Worm (Caenorhabditis elegans) whole organism, mixed stage, embryonic: ENCODE measurements around the gene Y108F1.5.
A peak's percentile ranks its signal among the peaks of the same experiment; 100 is the strongest.
"Not testable (repeated sequence)": the region's sequence is repeated elsewhere in the genome, so short reads cannot be mapped to it uniquely, and the experiment has no call there.

ENCODE experiments used
- bed-3 ChIP-seq: fragments of 200-800 bp; sonication (Bioruptor generic); optimal IDR thresholded peaks from 3 replicates; lab custom pipeline; 2018; ENCODE audit warnings: mild to moderate bottlenecking, missing genetic modification characterization, moderate library complexity, missing compliant biosample characterization
- ceh-39 ChIP-seq: fragments of 150-350 bp; optimal IDR thresholded peaks from 2 replicates; lab custom pipeline; 2014; ENCODE audit warnings: missing biosample characterization, missing genetic modification characterization
- ceh-43 ChIP-seq: fragments of 200-800 bp; sonication (Bioruptor generic); optimal IDR thresholded peaks from 2 replicates; lab custom pipeline; 2018; ENCODE audit warnings: mild to moderate bottlenecking, missing genetic modification characterization, moderate library complexity, missing compliant biosample characterization
- ceh-83 ChIP-seq: fragments of 200-800 bp; sonication (Bioruptor generic); optimal IDR thresholded peaks from 2 replicates; lab custom pipeline; 2018; ENCODE audit warnings: mild to moderate bottlenecking, missing genetic modification characterization, missing compliant biosample characterization
- ces-1 ChIP-seq: fragments of 150-350 bp; optimal IDR thresholded peaks from 2 replicates; lab custom pipeline; 2014; ENCODE audit warnings: missing biosample characterization, missing genetic modification reagents, missing genetic modification characterization
- drap-1 ChIP-seq: fragments of 200-800 bp; sonication (Bioruptor generic); optimal IDR thresholded peaks from 3 replicates; lab custom pipeline; 2018; ENCODE audit warnings: mild to moderate bottlenecking, missing genetic modification characterization, missing compliant biosample characterization
- elt-1 ChIP-seq: sonication (generic microtip); optimal IDR thresholded peaks from 2 replicates; lab custom pipeline; 2017; ENCODE audit warnings: missing genetic modification characterization, mild to moderate bottlenecking, missing compliant biosample characterization, antibody characterized with exemption, moderate library complexity, borderline replicate concordance; ENCODE audit not compliant: insufficient read depth
- ham-2 ChIP-seq: fragments of 200-800 bp; sonication (Bioruptor generic); optimal IDR thresholded peaks from 2 replicates; lab custom pipeline; 2018; ENCODE audit warnings: mild to moderate bottlenecking, missing genetic modification characterization, missing compliant biosample characterization
- hlh-1 ChIP-seq: fragments of 150-350 bp; optimal IDR thresholded peaks from 2 replicates; lab custom pipeline; 2014; ENCODE audit warnings: missing biosample characterization, missing genetic modification reagents, missing genetic modification characterization
- mab-5 ChIP-seq: fragments of 150-350 bp; optimal IDR thresholded peaks from 2 replicates; lab custom pipeline; 2014; ENCODE audit warnings: missing biosample characterization, missing genetic modification characterization
- mls-2 ChIP-seq: sonication (generic microtip); optimal IDR thresholded peaks from 2 replicates; lab custom pipeline; 2016; ENCODE audit warnings: mild to moderate bottlenecking, missing genetic modification characterization, moderate library complexity, missing compliant biosample characterization
- pha-4 ChIP-seq: fragments of 150-350 bp; optimal IDR thresholded peaks from 2 replicates; lab custom pipeline; 2018; ENCODE audit warnings: missing biosample characterization, missing genetic modification reagents, missing genetic modification characterization
- sem-2 ChIP-seq: fragments of 200-800 bp; sonication (Bioruptor generic); optimal IDR thresholded peaks from 2 replicates; lab custom pipeline; 2018; ENCODE audit warnings: mild to moderate bottlenecking, missing genetic modification characterization, missing compliant biosample characterization
- tbx-8 ChIP-seq: fragments of 200-800 bp; sonication (Bioruptor generic); optimal IDR thresholded peaks from 2 replicates; lab custom pipeline; 2018; ENCODE audit warnings: mild to moderate bottlenecking, missing genetic modification characterization, moderate library complexity, missing compliant biosample characterization
- unc-39 ChIP-seq: fragments of 150-350 bp; optimal IDR thresholded peaks from 2 replicates; lab custom pipeline; 2014; ENCODE audit warnings: missing biosample characterization, missing genetic modification characterization
- unc-62 ChIP-seq: fragments of 150-350 bp; optimal IDR thresholded peaks from 2 replicates; lab custom pipeline; 2014; ENCODE audit warnings: missing biosample characterization, missing genetic modification reagents, missing genetic modification characterization

The Y108F1.5 gene

DNA sequence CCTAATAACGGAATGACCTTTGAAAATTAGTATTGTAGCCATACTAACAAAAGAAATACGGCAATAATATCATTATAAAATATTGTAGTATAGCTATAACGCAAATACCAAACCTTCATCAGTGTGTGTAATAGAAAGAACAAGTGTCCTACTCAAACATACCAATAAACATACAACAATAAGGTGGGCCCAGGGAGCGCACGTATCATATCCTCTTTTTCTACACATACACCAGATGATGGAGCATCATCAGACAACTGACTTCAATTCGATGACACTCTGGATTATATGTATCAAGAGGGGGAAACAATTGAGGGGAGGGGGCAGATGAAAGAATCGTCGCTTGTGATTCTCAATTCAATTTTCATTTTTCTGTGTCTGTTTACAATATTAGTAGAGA is 26.4 kb upstream of the Y108F1.5 start:
- TF ChIP-seq mls-2 (no peak), hlh-1 (peak; percentile 78), unc-62 (GFP tag; lab: Kevin White, UChicago) (no peak), ham-2 (no peak)

DNA sequence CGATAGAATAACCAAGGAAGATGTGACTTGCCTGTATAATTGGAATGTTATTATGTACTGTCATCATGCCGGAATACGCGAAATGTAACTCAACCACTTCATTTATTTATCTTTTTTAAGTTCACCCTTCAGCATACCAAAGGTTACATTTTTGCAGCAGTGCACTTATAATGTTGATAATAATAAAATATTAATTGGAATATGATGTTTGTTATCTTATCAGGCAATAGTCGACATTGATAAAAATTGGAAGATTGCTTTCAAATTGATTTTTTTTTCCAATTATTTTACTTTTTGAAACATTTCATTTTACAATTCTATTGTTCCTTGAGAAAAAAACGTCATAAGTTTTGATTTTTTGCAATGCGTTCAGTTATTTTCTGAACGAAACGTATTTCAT is 25.3 kb upstream of the Y108F1.5 start:
- TF ChIP-seq sem-2, result no peak

DNA sequence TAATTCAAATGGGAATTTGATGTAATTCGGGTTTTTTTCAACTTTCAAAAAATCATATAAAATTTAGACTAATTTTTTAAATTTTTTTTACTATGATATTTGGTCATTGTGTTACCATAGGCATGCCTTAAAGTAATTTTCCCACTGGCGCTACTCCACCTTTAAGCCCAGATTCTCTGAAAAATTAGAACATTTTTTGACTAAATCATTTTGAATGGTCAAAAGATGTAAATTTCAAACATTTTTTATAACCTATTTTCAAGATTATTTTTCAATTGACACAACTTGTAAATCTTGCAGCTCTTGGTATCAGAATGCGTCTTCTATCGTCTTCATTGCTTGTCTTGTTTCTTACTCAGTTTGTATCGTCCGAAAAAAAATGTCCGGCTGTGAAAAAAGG is 23.1 kb upstream of the Y108F1.5 start, which contains the start of gene R57.2:
Gene R57.2, plus strand, starts transcription at position 301 of the 400 bp plus-strand sequence.
- TF ChIP-seq bed-3 (GFP tag; lab: Kevin White, UChicago) (no peak), mls-2 (no peak)

DNA sequence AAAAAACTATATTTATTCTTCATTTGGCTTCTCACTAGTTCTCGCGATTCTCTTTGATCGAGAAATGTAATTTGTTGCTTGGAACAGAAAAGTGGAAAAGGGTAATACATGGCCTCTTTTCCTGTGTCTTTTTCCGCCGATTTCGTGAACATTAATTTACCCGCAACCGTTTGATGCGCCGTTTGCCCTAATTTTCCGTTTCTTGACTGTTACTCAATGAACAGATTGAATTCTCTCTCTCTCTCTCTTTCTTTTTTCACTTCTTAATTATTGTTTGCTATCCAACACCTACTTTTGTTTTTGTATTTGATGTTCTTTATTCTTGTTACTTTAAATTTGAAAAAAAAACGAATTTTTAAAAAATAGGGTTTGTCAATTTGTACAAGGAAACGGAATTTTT is 21.9 kb upstream of the Y108F1.5 start:
- TF ChIP-seq unc-39 (no peak), pha-4 (tag; lab: Kevin White, UChicago) (no peak), drap-1 (GFP tag; lab: Kevin White, UChicago) (no peak)

DNA sequence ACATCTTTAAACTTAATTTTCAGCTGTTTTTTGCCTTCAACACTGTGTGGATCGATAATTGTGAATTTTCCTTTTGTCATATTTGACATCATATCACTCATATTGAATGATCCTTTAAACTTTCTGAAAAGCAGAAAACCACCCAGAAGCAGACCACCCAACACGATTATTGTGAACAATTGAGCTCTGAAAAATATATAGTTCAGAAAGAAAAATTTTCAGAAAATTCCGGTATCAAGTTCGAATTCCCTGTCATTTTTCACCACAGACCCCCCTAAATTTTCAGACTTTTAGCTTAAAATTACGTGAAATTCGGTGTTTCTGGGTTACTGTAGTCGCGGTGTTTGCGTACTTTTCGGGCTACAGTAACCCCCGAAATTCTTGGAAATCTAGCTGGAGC is 12.3 kb upstream of the Y108F1.5 start, which contains the start of gene Y47C4A.1:
Gene Y47C4A.1, minus strand, starts transcription at position 101 of the 400 bp plus-strand sequence.
- TF ChIP-seq ceh-43 (GFP tag; lab: Kevin White, UChicago); ceh-39 (tag; lab: Kevin White, UChicago); mls-2: not testable (repeated sequence)

DNA sequence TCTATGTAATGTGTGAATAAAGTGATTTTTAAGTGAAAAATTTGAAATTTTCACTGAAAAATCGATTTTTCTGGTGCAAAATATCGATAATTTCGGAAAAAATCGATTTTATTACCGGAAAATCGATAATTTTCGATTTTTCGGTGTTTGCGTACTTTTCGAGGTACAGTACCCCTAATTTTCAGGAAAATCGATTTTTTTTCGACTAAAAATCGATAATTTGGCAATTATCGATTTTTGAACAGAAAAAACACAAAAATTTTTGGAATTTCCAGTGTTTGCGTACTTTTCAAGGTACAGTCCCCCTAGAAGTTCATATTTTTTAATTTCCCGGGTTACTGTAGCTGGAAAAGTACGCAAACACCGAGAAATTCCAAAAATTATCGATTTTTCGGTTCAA is 2.3 kb downstream of the Y108F1.5 start:
- TF ChIP-seq mab-5 (tag; lab: Kevin White, UChicago), result no peak
- no peak for TF ChIP-seq ceh-83 (GFP tag; lab: Kevin White, UChicago)
- no peak for TF ChIP-seq tbx-8 (GFP tag; lab: Kevin White, UChicago)
- TF ChIP-seq mls-2, result no peak
- no peak for TF ChIP-seq sem-2
- TF ChIP-seq, all 35 proteins: peak for 0

DNA sequence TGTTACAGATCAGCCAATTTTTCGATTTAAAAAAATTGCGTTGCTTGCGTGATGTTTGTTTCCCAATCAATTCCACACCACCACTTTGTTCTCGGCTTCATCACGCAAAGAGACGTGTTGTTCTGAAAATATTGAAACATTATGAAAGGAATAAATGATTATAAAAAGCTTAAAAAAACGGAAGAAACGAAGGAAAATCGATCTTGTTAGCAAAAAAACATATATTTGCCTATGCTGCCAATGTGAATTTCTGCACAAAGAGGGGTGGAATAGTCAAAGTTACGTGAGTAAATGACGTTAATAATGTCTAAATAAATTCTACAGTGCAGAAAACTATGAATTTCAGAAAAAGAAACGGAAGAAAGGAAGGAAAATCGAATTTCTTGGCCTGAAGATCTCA is 34.7 kb downstream of the Y108F1.5 start, which contains the start of gene AC8.10:
Gene AC8.10, minus strand, starts transcription at position 101 of the 400 bp plus-strand sequence.
- not testable (repeated sequence) for TF ChIP-seq drap-1 (GFP tag; lab: Kevin White, UChicago); elt-1 (tag; lab: Kevin White, UChicago); unc-39
- TF ChIP-seq, all 35 proteins: peak for 0; not testable (repeated sequence) for 35

DNA sequence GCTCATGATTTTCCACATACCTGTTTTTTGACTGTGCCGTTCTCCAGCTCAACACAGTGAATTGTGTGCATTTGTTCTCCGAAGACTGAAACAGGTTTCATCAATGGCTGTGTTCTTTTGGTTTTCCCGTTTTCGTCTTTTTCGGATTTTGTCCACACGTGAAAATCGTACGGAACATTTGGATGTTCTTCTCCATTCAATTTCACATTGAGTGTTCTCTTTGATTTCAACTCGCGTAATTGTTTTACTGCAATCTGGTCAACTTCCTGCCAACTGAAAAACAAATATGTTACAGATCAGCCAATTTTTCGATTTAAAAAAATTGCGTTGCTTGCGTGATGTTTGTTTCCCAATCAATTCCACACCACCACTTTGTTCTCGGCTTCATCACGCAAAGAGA is 44.4 kb downstream of the Y108F1.5 start, which contains the start of gene AC8.3:
Gene AC8.3, minus strand, starts transcription at position 101 of the 400 bp plus-strand sequence.
- TF ChIP-seq ces-1; mls-2; pha-4 (tag; lab: Kevin White, UChicago): not testable (repeated sequence)
